Fruit fly (Drosophila melanogaster) whole organism, wandering third instar larva: ENCODE results near the gene Prp5.

ENCODE experiments used
- CG9705 ChIP-seq: fragments of 200-800 bp; sonication (Bioruptor generic); optimal IDR thresholded peaks from 2 replicates; lab custom pipeline; 2018; ENCODE audit warnings: missing biosample characterization, mild to moderate bottlenecking, missing genetic modification characterization
- Dfd ChIP-seq: fragments of >200 bp; optimal IDR thresholded peaks from 2 replicates; lab custom pipeline; 2017; ENCODE audit warnings: missing biosample characterization, missing genetic modification characterization
- GATAd ChIP-seq: sonication (Bioruptor generic); optimal IDR thresholded peaks from 2 replicates; lab custom pipeline; 2016; ENCODE audit warnings: missing biosample characterization, missing genetic modification characterization
- Hnf4 ChIP-seq: fragments of 200-800 bp; sonication (Bioruptor generic); optimal IDR thresholded peaks from 2 replicates; lab custom pipeline; 2016; ENCODE audit warnings: missing biosample characterization, mild to moderate bottlenecking, missing genetic modification characterization
- Hr78 ChIP-seq: fragments of >200 bp; optimal IDR thresholded peaks from 2 replicates; lab custom pipeline; 2017; ENCODE audit warnings: missing biosample characterization, missing genetic modification characterization
- Hr83 ChIP-seq: fragments of 200-300 bp; sonication (Bioruptor generic); optimal IDR thresholded peaks from 2 replicates; lab custom pipeline; 2016; ENCODE audit warnings: missing biosample characterization, mild to moderate bottlenecking, missing genetic modification characterization, moderate library complexity; ENCODE audit not compliant: poor library complexity, severe bottlenecking
- N ChIP-seq: fragments of >200 bp; optimal IDR thresholded peaks from 2 replicates; lab custom pipeline; 2018; ENCODE audit warnings: missing biosample characterization, missing external identifiers, missing genetic modification characterization
- Rel ChIP-seq, 2 experiments: fragments of 200-800 bp; sonication (Bioruptor generic) in 1 of 2; optimal IDR thresholded peaks; 2 replicates in 1 of 2; 3 replicates in 1 of 2; lab custom pipeline; 2016 to 2019; ENCODE audit warnings: mild to moderate bottlenecking in 2 of 2, missing biosample characterization in 2 of 2, missing genetic modification characterization in 2 of 2, moderate library complexity in 1 of 2
- brk ChIP-seq: fragments of 200-800 bp; sonication (Bioruptor generic); optimal IDR thresholded peaks from 2 replicates; lab custom pipeline; 2016; ENCODE audit warnings: missing biosample characterization, mild to moderate bottlenecking, missing genetic modification characterization
- dsf ChIP-seq: sonication (Bioruptor generic); optimal IDR thresholded peaks from 2 replicates; lab custom pipeline; 2016; ENCODE audit warnings: missing biosample characterization, missing genetic modification characterization, borderline replicate concordance
- fru ChIP-seq: fragments of 200-800 bp; sonication (Bioruptor generic); optimal IDR thresholded peaks from 3 replicates; lab custom pipeline; 2016; ENCODE audit warnings: missing biosample characterization, mild to moderate bottlenecking, missing genetic modification characterization
- h ChIP-seq: fragments of 200-800 bp; sonication (Bioruptor generic); optimal IDR thresholded peaks from 3 replicates; lab custom pipeline; 2016; ENCODE audit warnings: missing biosample characterization, mild to moderate bottlenecking, missing genetic modification characterization
- pan ChIP-seq: fragments of >200 bp; optimal IDR thresholded peaks from 2 replicates; lab custom pipeline; 2017
- psq ChIP-seq: fragments of 200-800 bp; sonication (Bioruptor generic); optimal IDR thresholded peaks from 3 replicates; lab custom pipeline; 2017; ENCODE audit warnings: missing biosample characterization, mild to moderate bottlenecking, missing genetic modification characterization, moderate library complexity

DNA sequence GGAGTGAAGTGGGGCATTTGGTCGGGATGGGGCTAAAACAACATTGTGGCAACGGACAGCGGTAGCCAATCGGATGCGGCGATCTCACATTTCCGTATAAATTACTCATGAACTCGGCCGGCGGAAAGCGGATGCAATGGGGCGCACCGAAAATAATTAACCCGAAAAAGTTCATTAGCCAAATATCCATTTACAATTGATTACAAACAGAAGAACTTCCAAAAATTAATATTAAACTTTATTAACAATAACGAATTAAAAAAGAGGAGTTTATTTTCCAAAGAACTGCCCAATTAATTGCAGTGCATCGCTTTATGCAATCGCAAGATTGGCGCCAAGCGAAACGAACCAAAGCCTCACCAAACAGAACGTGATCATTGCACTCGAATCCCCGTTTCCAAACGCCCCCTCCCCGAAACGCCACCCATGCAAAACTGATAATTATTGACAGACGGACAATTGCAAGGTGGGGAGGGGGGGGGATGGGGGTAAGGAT, 31.1 kb upstream of the Prp5 start:
- TF ChIP-seq N (GFP tag; lab: Kevin White, UChicago): no peak
- TF ChIP-seq Hnf4 (GFP tag; lab: Kevin White, UChicago): no peak
- no peak for TF ChIP-seq GATAd (GFP tag; lab: Kevin White, UChicago)
- no peak for TF ChIP-seq psq (GFP tag; lab: Kevin White, UChicago)
- no peak for TF ChIP-seq Hr78 (GFP tag; lab: Kevin White, UChicago)
- TF ChIP-seq h (GFP tag; lab: Kevin White, UChicago): no peak
- no peak for TF ChIP-seq Hr83 (GFP tag; lab: Kevin White, UChicago)
- TF ChIP-seq fru (GFP tag; lab: Kevin White, UChicago): no peak
- TF ChIP-seq pan: no peak
- TF ChIP-seq Dfd: peak; percentile 59
- TF ChIP-seq CG9705 (GFP tag; lab: Kevin White, UChicago): no peak
- TF ChIP-seq dsf (GFP tag; lab: Kevin White, UChicago): no peak
- no peak for TF ChIP-seq brk
- TF ChIP-seq Rel (GFP tag; optimal IDR thresholded peaks at IDR 0.05; lab: Kevin White, UChicago): no peak
- no peak for TF ChIP-seq Rel (tag; optimal IDR thresholded peaks at IDR 0.05; lab: Kevin White, UChicago)
